Fruit fly (Drosophila melanogaster) whole organism, embryonic: ENCODE results near the gene CG16965.

ENCODE experiments used
- Atf6 ChIP-seq: fragments of 200-800 bp; sonication (Bioruptor generic); IDR thresholded peaks from 2 replicates; pipeline ENCODE4 v1.3.6; 2022; ENCODE audit warnings: missing biosample characterization, missing genetic modification characterization
- CG12659 ChIP-seq: fragments of 200-800 bp; sonication (Bioruptor generic); optimal IDR thresholded peaks from 3 replicates; lab custom pipeline; 2017; ENCODE audit warnings: mild to moderate bottlenecking, missing biosample characterization, missing genetic modification reagents, missing genetic modification characterization
- CG12744 ChIP-seq: fragments of 200-800 bp; sonication (Bioruptor generic); optimal IDR thresholded peaks from 2 replicates; lab custom pipeline; 2016; ENCODE audit warnings: missing biosample characterization, missing genetic modification characterization
- CG13775 ChIP-seq: fragments of 200-800 bp; sonication (Bioruptor generic); optimal IDR thresholded peaks from 3 replicates; lab custom pipeline; 2017; ENCODE audit warnings: missing biosample characterization, mild to moderate bottlenecking, missing genetic modification characterization
- CG14050 ChIP-seq: fragments of 200-800 bp; sonication (Bioruptor generic); IDR thresholded peaks from 3 replicates; pipeline ENCODE4 v1.3.6; 2022; ENCODE audit warnings: missing biosample characterization, missing genetic modification characterization
- CG14441 ChIP-seq: fragments of 200-800 bp; sonication (Bioruptor generic); IDR thresholded peaks from 2 replicates; pipeline ENCODE4 v1.3.6; 2022; ENCODE audit warnings: missing biosample characterization, missing genetic modification characterization
- CG14667 ChIP-seq: fragments of 200-800 bp; sonication (Bioruptor generic); IDR thresholded peaks from 2 replicates; pipeline ENCODE4 v1.3.6; 2022; ENCODE audit warnings: missing biosample characterization, missing genetic modification characterization
- CG15696 ChIP-seq: fragments of 200-800 bp; sonication (Bioruptor generic); optimal IDR thresholded peaks from 2 replicates; lab custom pipeline; 2019; ENCODE audit warnings: missing biosample characterization, mild to moderate bottlenecking, missing genetic modification characterization, moderate library complexity
- CG16815 ChIP-seq: fragments of 200-800 bp; sonication (Bioruptor generic); optimal IDR thresholded peaks from 3 replicates; lab custom pipeline; 2017; ENCODE audit warnings: missing biosample characterization, mild to moderate bottlenecking, missing genetic modification characterization
- CG17568 ChIP-seq: fragments of 200-800 bp; sonication (Bioruptor generic); optimal IDR thresholded peaks from 2 replicates; lab custom pipeline; 2018; ENCODE audit warnings: missing biosample characterization, mild to moderate bottlenecking, missing genetic modification characterization, moderate library complexity
- CG18619 ChIP-seq: fragments of 200-800 bp; sonication (Bioruptor generic); optimal IDR thresholded peaks from 3 replicates; lab custom pipeline; 2017; ENCODE audit warnings: missing biosample characterization, mild to moderate bottlenecking, missing genetic modification characterization
- CG2712 ChIP-seq: fragments of 200-800 bp; optimal IDR thresholded peaks from 3 replicates; lab custom pipeline; 2019; ENCODE audit warnings: missing biosample characterization, mild to moderate bottlenecking, missing genetic modification characterization, moderate library complexity
- CG32772 ChIP-seq: fragments of 200-800 bp; sonication (Bioruptor generic); IDR thresholded peaks from 2 replicates; pipeline ENCODE4 v1.3.6; 2022; ENCODE audit warnings: missing biosample characterization, missing genetic modification characterization
- CG43689 ChIP-seq: fragments of 200-800 bp; sonication (Bioruptor generic); IDR thresholded peaks from 2 replicates; pipeline ENCODE4 v1.3.6; 2022; ENCODE audit warnings: missing biosample characterization, missing genetic modification characterization
- CG4820 ChIP-seq: fragments of 200-800 bp; sonication (Bioruptor generic); optimal IDR thresholded peaks from 3 replicates; lab custom pipeline; 2016; ENCODE audit warnings: missing biosample characterization, missing genetic modification characterization
- CG6654 ChIP-seq: fragments of 200-800 bp; sonication (Bioruptor generic); optimal IDR thresholded peaks from 2 replicates; lab custom pipeline; 2017; ENCODE audit warnings: missing biosample characterization, mild to moderate bottlenecking, missing genetic modification characterization
- CG7556 ChIP-seq: fragments of 200-800 bp; sonication (Bioruptor generic); optimal IDR thresholded peaks from 2 replicates; lab custom pipeline; 2017; ENCODE audit warnings: missing biosample characterization, mild to moderate bottlenecking, missing genetic modification characterization
- CG7786 ChIP-seq: fragments of 200-800 bp; sonication (Bioruptor generic); optimal IDR thresholded peaks from 2 replicates; lab custom pipeline; 2016; ENCODE audit warnings: missing biosample characterization, missing genetic modification characterization
- CG8359 ChIP-seq: fragments of 200-800 bp; sonication (Bioruptor generic); optimal IDR thresholded peaks from 2 replicates; lab custom pipeline; 2017; ENCODE audit warnings: missing biosample characterization, mild to moderate bottlenecking, missing genetic modification characterization, borderline replicate concordance
- CG8924 ChIP-seq: fragments of 200-800 bp; optimal IDR thresholded peaks from 3 replicates; lab custom pipeline; 2019; ENCODE audit warnings: missing biosample characterization, mild to moderate bottlenecking, missing genetic modification characterization, moderate library complexity
- Dref ChIP-seq: fragments of 200-800 bp; sonication (Bioruptor generic); IDR thresholded peaks from 2 replicates; pipeline ENCODE4 v1.3.6; 2022; ENCODE audit warnings: missing biosample characterization, missing genetic modification characterization
- Eip74EF ChIP-seq, 2 experiments: fragments of 200-800 bp in 1 of 2; fragments of >200 bp in 1 of 2; sonication (Bioruptor generic) in 1 of 2; optimal IDR thresholded peaks; 2 replicates each; lab custom pipeline; 2017 to 2019; ENCODE audit warnings: missing biosample characterization in 2 of 2, missing genetic modification characterization in 2 of 2, mild to moderate bottlenecking in 1 of 2, moderate library complexity in 1 of 2
- Fer2 ChIP-seq: fragments of 200-800 bp; sonication (Bioruptor generic); optimal IDR thresholded peaks from 2 replicates; lab custom pipeline; 2018; ENCODE audit warnings: missing biosample characterization, mild to moderate bottlenecking, missing genetic modification characterization, moderate library complexity
- Hand ChIP-seq: fragments of 200-800 bp; sonication (Bioruptor generic); optimal IDR thresholded peaks from 2 replicates; lab custom pipeline; 2017; ENCODE audit warnings: mild to moderate bottlenecking, missing biosample characterization, missing genetic modification reagents, missing genetic modification characterization
- Hey ChIP-seq: fragments of 200-800 bp; sonication (Bioruptor generic); optimal IDR thresholded peaks from 3 replicates; lab custom pipeline; 2018; ENCODE audit warnings: missing biosample characterization, mild to moderate bottlenecking, missing genetic modification characterization
- Kr ChIP-seq: fragments of 200-800 bp; sonication (Bioruptor generic); optimal IDR thresholded peaks from 2 replicates; lab custom pipeline; 2017; ENCODE audit warnings: missing biosample characterization, mild to moderate bottlenecking, missing genetic modification characterization
- Mes4 ChIP-seq: fragments of 200-800 bp; sonication (Bioruptor generic); optimal IDR thresholded peaks from 2 replicates; lab custom pipeline; 2016; ENCODE audit warnings: missing biosample characterization, missing genetic modification characterization
- NC2β ChIP-seq: fragments of 200-800 bp; sonication (Bioruptor generic); optimal IDR thresholded peaks from 2 replicates; lab custom pipeline; 2016; ENCODE audit warnings: missing biosample characterization, missing genetic modification characterization
- Sin3A ChIP-seq: fragments of >200 bp; optimal IDR thresholded peaks from 2 replicates; lab custom pipeline; 2018
- Tbp ChIP-seq: fragments of >200 bp; optimal IDR thresholded peaks from 2 replicates; lab custom pipeline; 2018; ENCODE audit warnings: missing biosample characterization, missing genetic modification characterization
- amos ChIP-seq: fragments of 200-800 bp; sonication (Bioruptor generic); IDR thresholded peaks from 2 replicates; pipeline ENCODE4 v1.3.6; 2022; ENCODE audit warnings: missing biosample characterization, missing genetic modification characterization; ENCODE audit not compliant: partially characterized antibody
- bsh ChIP-seq, 2 experiments: fragments of 200-800 bp; sonication (Bioruptor generic); optimal IDR thresholded peaks; 2 replicates each; lab custom pipeline; 2017 to 2018; ENCODE audit warnings: mild to moderate bottlenecking in 2 of 2, missing biosample characterization in 2 of 2, missing genetic modification characterization in 2 of 2, moderate library complexity in 1 of 2
- btn ChIP-seq: fragments of 200-800 bp; sonication (Bioruptor generic); optimal IDR thresholded peaks from 2 replicates; lab custom pipeline; 2016; ENCODE audit warnings: missing biosample characterization, missing genetic modification characterization
- crp ChIP-seq, 2 experiments: fragments of 200-800 bp; sonication (Bioruptor generic); optimal IDR thresholded peaks; 2 replicates in 1 of 2; 3 replicates in 1 of 2; lab custom pipeline; 2017; ENCODE audit warnings: missing biosample characterization in 2 of 2, missing genetic modification characterization in 2 of 2, mild to moderate bottlenecking in 1 of 2, moderate library complexity in 1 of 2
- cwo ChIP-seq: fragments of 200-800 bp; sonication (Bioruptor generic); optimal IDR thresholded peaks from 3 replicates; lab custom pipeline; 2017; ENCODE audit warnings: missing biosample characterization, missing genetic modification characterization, mild to moderate bottlenecking, moderate library complexity, missing genetic modification reagents
- danr ChIP-seq: fragments of 200-800 bp; sonication (Bioruptor generic); IDR thresholded peaks from 2 replicates; pipeline ENCODE4 v1.3.6; 2022; ENCODE audit warnings: missing biosample characterization, missing genetic modification characterization
- dysf ChIP-seq: fragments of 200-800 bp; sonication (Bioruptor generic); IDR thresholded peaks from 3 replicates; pipeline ENCODE4 v1.3.6; 2022; ENCODE audit warnings: missing biosample characterization, missing genetic modification characterization
- esg ChIP-seq: fragments of 200-800 bp; sonication (Bioruptor generic); conservative IDR thresholded peaks from 2 replicates; pipeline ENCODE4 v1.3.6; 2022; ENCODE audit warnings: missing biosample characterization, missing genetic modification characterization
- gcm ChIP-seq: fragments of 200-800 bp; sonication (Bioruptor generic); optimal IDR thresholded peaks from 2 replicates; lab custom pipeline; 2019; ENCODE audit warnings: missing biosample characterization, mild to moderate bottlenecking, missing genetic modification characterization, moderate library complexity
- gem ChIP-seq: fragments of 200-800 bp; sonication (Bioruptor generic); optimal IDR thresholded peaks from 2 replicates; lab custom pipeline; 2019; ENCODE audit warnings: missing biosample characterization, mild to moderate bottlenecking, missing genetic modification characterization, moderate library complexity
- grn ChIP-seq: fragments of 200-800 bp; sonication (Bioruptor generic); optimal IDR thresholded peaks from 3 replicates; lab custom pipeline; 2017; ENCODE audit warnings: missing biosample characterization, missing genetic modification characterization
- h ChIP-seq: fragments of >200 bp; optimal IDR thresholded peaks from 2 replicates; lab custom pipeline; 2017
- hb ChIP-seq: fragments of 200-800 bp; sonication (Bioruptor generic); IDR thresholded peaks from 3 replicates; pipeline ENCODE4 v1.3.6; 2022; ENCODE audit warnings: missing biosample characterization, missing genetic modification characterization; ENCODE audit not compliant: partially characterized antibody
- hkb ChIP-seq, 2 experiments: fragments of 200-800 bp in 1 of 2; fragments of >200 bp in 1 of 2; sonication (Bioruptor generic) in 1 of 2; IDR thresholded peaks in 1 of 2; optimal IDR thresholded peaks in 1 of 2; 2 replicates each; pipeline versions ENCODE4 v1.3.6 to Lab custom; 2017 to 2022; ENCODE audit warnings: missing biosample characterization in 1 of 2, missing genetic modification characterization in 1 of 2
- insv ChIP-seq, 2 experiments: fragments of 200-800 bp; sonication (Bioruptor generic); optimal IDR thresholded peaks; 3 replicates each; lab custom pipeline; 2016 to 2018; ENCODE audit warnings: missing biosample characterization in 2 of 2, missing genetic modification characterization in 2 of 2
- kni ChIP-seq: fragments of 200-800 bp; sonication (Bioruptor generic); optimal IDR thresholded peaks from 3 replicates; lab custom pipeline; 2017; ENCODE audit warnings: mild to moderate bottlenecking, missing biosample characterization, missing genetic modification reagents, missing genetic modification characterization
- oc ChIP-seq: fragments of 200-800 bp; sonication (Bioruptor generic); optimal IDR thresholded peaks from 2 replicates; lab custom pipeline; 2018; ENCODE audit warnings: missing biosample characterization, mild to moderate bottlenecking, missing genetic modification characterization, moderate library complexity
- rib ChIP-seq: fragments of 200-800 bp; sonication (Bioruptor generic); IDR thresholded peaks from 2 replicates; pipeline ENCODE4 v1.3.6; 2022; ENCODE audit warnings: missing biosample characterization, missing genetic modification characterization
- tgo ChIP-seq: fragments of 200-800 bp; sonication (Bioruptor generic); IDR thresholded peaks from 3 replicates; pipeline ENCODE4 v1.3.6; 2022; ENCODE audit warnings: missing biosample characterization, missing genetic modification characterization

The CG16965 gene

DNA sequence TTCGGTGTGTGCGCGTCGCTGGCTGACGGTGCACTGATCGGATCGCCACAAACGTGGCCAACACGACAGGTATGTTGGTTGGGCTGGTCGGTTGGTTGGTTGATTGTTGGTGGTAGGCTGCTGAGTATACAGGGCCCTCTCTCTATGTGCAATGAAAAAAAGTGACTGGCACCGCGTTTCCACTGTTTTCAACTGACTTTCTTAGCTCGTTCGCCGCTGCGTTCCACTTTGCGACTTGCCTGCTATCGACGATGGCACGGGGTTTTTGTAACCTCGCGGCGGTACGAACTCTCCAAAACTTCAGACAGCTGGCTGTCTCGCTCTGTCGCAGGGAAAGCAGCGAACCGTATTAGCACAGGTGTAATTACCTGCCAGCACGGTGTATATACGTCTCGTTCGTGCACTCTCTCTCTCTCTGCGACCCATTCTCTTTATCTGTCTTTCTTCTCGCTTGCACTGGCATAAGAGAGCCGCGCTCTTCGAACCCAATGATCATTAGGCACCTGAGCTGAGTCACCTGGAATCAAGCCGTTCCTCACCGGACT is 10.5 kb upstream of the CG16965 start (continued):
- TF ChIP-seq CG18619 = no peak
- no peak for TF ChIP-seq CG15696 (tag; lab: Kevin White, UChicago)
- peak; percentile 43; the same call in 1 of the 2 replicates for TF ChIP-seq amos (GFP tag; lab: Robert Waterston, UW)
- TF ChIP-seq rib (GFP tag; lab: Robert Waterston, UW) = 0 out of 2 replicates have a peak, but pooled peaks have one; percentile 44
- no peak for TF ChIP-seq CG14667 (GFP tag; lab: Robert Waterston, UW)
- no peak for TF ChIP-seq CG16815 (GFP tag; lab: Kevin White, UChicago)
- peak; percentile 47 for TF ChIP-seq CG8924 (tag; lab: Kevin White, UChicago)
- TF ChIP-seq Hand (GFP tag; lab: Kevin White, UChicago) = no peak
- TF ChIP-seq hkb (optimal IDR thresholded peaks at IDR 0.05; lab: Kevin White, UChicago) = no peak
- TF ChIP-seq hkb (GFP tag; IDR thresholded peaks at IDR 0.05; lab: Robert Waterston, UW) = peak; percentile 45; the same call in 1 of the 2 replicates
- TF ChIP-seq Dref (GFP tag; lab: Robert Waterston, UW) = no peak
- no peak for TF ChIP-seq CG17568 (GFP tag; lab: Kevin White, UChicago)
- no peak for TF ChIP-seq Mes4 (GFP tag; lab: Kevin White, UChicago)
- peak; percentile 30 for TF ChIP-seq cwo (GFP tag; lab: Kevin White, UChicago)
- no peak for TF ChIP-seq Hey
- no peak for TF ChIP-seq h (lab: Kevin White, UChicago)
- no peak for TF ChIP-seq CG43689 (GFP tag; lab: Robert Waterston, UW)
- no peak for TF ChIP-seq crp (GFP tag; optimal IDR thresholded peaks at IDR 0.05; lab: Kevin White, UChicago)
- TF ChIP-seq hb (GFP tag; lab: Robert Waterston, UW) = no peak
- no peak for TF ChIP-seq CG7556 (GFP tag; lab: Kevin White, UChicago)
- peak; percentile 17 for TF ChIP-seq Kr (GFP tag; lab: Kevin White, UChicago)
- peak; percentile 55 for TF ChIP-seq Atf6
- peak; percentile 68 for TF ChIP-seq kni (GFP tag; lab: Kevin White, UChicago)
- peak; percentile 27 for TF ChIP-seq CG8359
- TF ChIP-seq CG7786 (GFP tag; lab: Kevin White, UChicago) = peak; percentile 23
- no peak for TF ChIP-seq bsh (GFP tag; optimal IDR thresholded peaks at IDR 0.05; lab: Kevin White, UChicago)
- TF ChIP-seq CG14050 (GFP tag; lab: Robert Waterston, UW) = no peak
- no peak for TF ChIP-seq Sin3A
- TF ChIP-seq CG4820 (GFP tag; lab: Kevin White, UChicago) = no peak
- no peak for TF ChIP-seq Tbp (GFP tag; lab: Kevin White, UChicago)
- peak; percentile 34 for TF ChIP-seq CG2712 (tag; lab: Kevin White, UChicago)
- TF ChIP-seq NC2β = peak; percentile 22
- no peak for TF ChIP-seq CG12744
- no peak for TF ChIP-seq Fer2
- TF ChIP-seq gem (tag; lab: Kevin White, UChicago) = no peak
- TF ChIP-seq oc (tag; lab: Kevin White, UChicago) = peak; percentile 72
- no peak for TF ChIP-seq dysf (GFP tag; lab: Robert Waterston, UW)
- no peak for TF ChIP-seq Eip74EF (GFP tag; optimal IDR thresholded peaks at IDR 0.05; lab: Kevin White, UChicago)
- peak in 1 of 2 experiments; percentile 51 for TF ChIP-seq insv (GFP tag; optimal IDR thresholded peaks at IDR 0.05; lab: Kevin White, UChicago)
- TF ChIP-seq esg (GFP tag; lab: Robert Waterston, UW) = 0 out of 2 replicates have a peak, but pooled peaks have one; percentile 22
- TF ChIP-seq tgo (GFP tag; lab: Robert Waterston, UW) = no peak; the same call in 2 of the 3 replicates
- 0 out of 2 replicates have a peak, but pooled peaks have one; percentile 39 for TF ChIP-seq CG14441 (GFP tag; lab: Robert Waterston, UW)
- TF ChIP-seq btn (GFP tag; lab: Kevin White, UChicago) = no peak
- no peak for TF ChIP-seq gcm
- TF ChIP-seq CG32772 (GFP tag; lab: Robert Waterston, UW) = 0 out of 2 replicates have a peak, but pooled peaks have one; percentile 31
- TF ChIP-seq CG12659 (GFP tag; lab: Kevin White, UChicago) = peak; percentile 40
- TF ChIP-seq danr (GFP tag; lab: Robert Waterston, UW) = no peak
- peak; percentile 77 for TF ChIP-seq grn
- no peak for TF ChIP-seq CG13775
- no peak for TF ChIP-seq CG6654 (GFP tag; lab: Kevin White, UChicago)
